Worm (Caenorhabditis elegans) whole organism, young adult: ENCODE data around the gene rip-1.

Source experiments
- B0336.3 ChIP-seq: fragments of 200-800 bp; sonication (Bioruptor generic); IDR thresholded peaks from 2 replicates; pipeline ENCODE4 v1.3.6; 2022; ENCODE audit warnings: missing genetic modification characterization, missing compliant biosample characterization
- D2030.7 ChIP-seq: fragments of 200-800 bp; sonication (Bioruptor generic); IDR thresholded peaks from 2 replicates; pipeline ENCODE4 v1.3.6; 2022; ENCODE audit warnings: missing genetic modification reagents, missing genetic modification characterization, missing compliant biosample characterization
- F23B12.7 ChIP-seq: sonication (generic microtip); optimal IDR thresholded peaks from 2 replicates; lab custom pipeline; 2017; ENCODE audit warnings: missing genetic modification characterization, mild to moderate bottlenecking, missing compliant biosample characterization, antibody characterized with exemption, moderate library complexity; ENCODE audit not compliant: insufficient read depth
- F39B2.1 ChIP-seq: fragments of 200-800 bp; sonication (Bioruptor generic); IDR thresholded peaks from 2 replicates; pipeline ENCODE4 v1.3.6; 2022; ENCODE audit warnings: missing genetic modification reagents, missing genetic modification characterization, missing compliant biosample characterization
- K11D2.4 ChIP-seq: fragments of 200-800 bp; sonication (Bioruptor generic); IDR thresholded peaks from 2 replicates; pipeline ENCODE4 v1.3.6; 2022; ENCODE audit warnings: missing genetic modification reagents, missing genetic modification characterization, missing compliant biosample characterization
- Y53G8AR.9 ChIP-seq: fragments of 200-800 bp; sonication (Bioruptor generic); conservative IDR thresholded peaks from 2 replicates; pipeline ENCODE4 v1.3.6; 2022; ENCODE audit warnings: missing genetic modification reagents, missing genetic modification characterization, missing compliant biosample characterization
- Y67H2A.10 ChIP-seq: fragments of 200-800 bp; sonication (Bioruptor generic); conservative IDR thresholded peaks from 2 replicates; pipeline ENCODE4 v1.3.6; 2022; ENCODE audit warnings: missing genetic modification reagents, missing genetic modification characterization, missing compliant biosample characterization
- Y79H2A.3 ChIP-seq: fragments of 200-800 bp; sonication (Bioruptor generic); conservative IDR thresholded peaks from 2 replicates; pipeline ENCODE4 v1.3.6; 2022; ENCODE audit warnings: missing genetic modification reagents, missing genetic modification characterization, missing compliant biosample characterization
- ZK185.1 ChIP-seq: sonication (generic microtip); optimal IDR thresholded peaks from 2 replicates; lab custom pipeline; 2016; ENCODE audit warnings: mild to moderate bottlenecking, missing genetic modification characterization, missing compliant biosample characterization; ENCODE audit not compliant: poor library complexity, severe bottlenecking
- attf-3 ChIP-seq: fragments of 200-800 bp; sonication (Bioruptor generic); conservative IDR thresholded peaks from 2 replicates; pipeline ENCODE4 v1.3.6; 2022; ENCODE audit warnings: missing genetic modification reagents, missing genetic modification characterization, missing compliant biosample characterization
- cebp-1 ChIP-seq, 2 experiments: fragments of 200-800 bp in 1 of 2; sonication (Bioruptor generic) in 1 of 2; sonication (generic microtip) in 1 of 2; IDR thresholded peaks in 1 of 2; optimal IDR thresholded peaks in 1 of 2; 2 replicates each; pipeline versions ENCODE4 v1.3.6 to Lab custom; 2017 to 2022; ENCODE audit warnings: missing compliant biosample characterization in 2 of 2, missing genetic modification characterization in 2 of 2, mild to moderate bottlenecking in 1 of 2, missing genetic modification reagents in 1 of 2, moderate library complexity in 1 of 2
- cebp-2 ChIP-seq: fragments of 200-800 bp; sonication (Bioruptor generic); IDR thresholded peaks from 2 replicates; pipeline ENCODE4 v1.3.6; 2022; ENCODE audit warnings: missing genetic modification characterization, missing compliant biosample characterization
- ceh-91 ChIP-seq: fragments of 200-800 bp; sonication (Bioruptor generic); IDR thresholded peaks from 2 replicates; pipeline ENCODE4 v1.3.6; 2022; ENCODE audit warnings: missing genetic modification reagents, missing genetic modification characterization, missing compliant biosample characterization
- dox-1 ChIP-seq: fragments of 200-800 bp; sonication (Bioruptor generic); IDR thresholded peaks from 2 replicates; pipeline ENCODE4 v1.3.6; 2022; ENCODE audit warnings: missing genetic modification reagents, missing genetic modification characterization, missing compliant biosample characterization
- dpl-1 ChIP-seq: fragments of 150-350 bp; optimal IDR thresholded peaks from 2 replicates; lab custom pipeline; 2014; ENCODE audit warnings: missing biosample characterization, missing genetic modification reagents, missing genetic modification characterization
- egl-18 ChIP-seq: fragments of 200-800 bp; sonication (Bioruptor generic); IDR thresholded peaks from 2 replicates; pipeline ENCODE4 v1.3.6; 2022; ENCODE audit warnings: missing genetic modification reagents, missing genetic modification characterization, missing compliant biosample characterization
- egrh-3 ChIP-seq: fragments of 200-800 bp; sonication (Bioruptor generic); IDR thresholded peaks from 2 replicates; pipeline ENCODE4 v1.3.6; 2022; ENCODE audit warnings: missing genetic modification reagents, missing genetic modification characterization, missing compliant biosample characterization
- ekl-4 ChIP-seq: fragments of 200-800 bp; sonication (Bioruptor generic); IDR thresholded peaks from 2 replicates; pipeline ENCODE4 v1.3.6; 2022; ENCODE audit warnings: missing genetic modification reagents, missing genetic modification characterization, missing compliant biosample characterization
- fkh-3 ChIP-seq: sonication (generic microtip); optimal IDR thresholded peaks from 2 replicates; lab custom pipeline; 2016; ENCODE audit warnings: mild to moderate bottlenecking, missing genetic modification characterization, missing compliant biosample characterization
- let-526 ChIP-seq: fragments of 200-800 bp; sonication (Bioruptor generic); IDR thresholded peaks from 2 replicates; pipeline ENCODE4 v1.3.6; 2022; ENCODE audit warnings: missing genetic modification reagents, missing genetic modification characterization, missing compliant biosample characterization
- lin-40 ChIP-seq: sonication (generic microtip); optimal IDR thresholded peaks from 2 replicates; lab custom pipeline; 2016; ENCODE audit warnings: missing genetic modification characterization, mild to moderate bottlenecking, missing compliant biosample characterization, missing genotype, missing genetic modification reagents
- lin-54 ChIP-seq: fragments of 200-800 bp; sonication (Bioruptor generic); optimal IDR thresholded peaks from 2 replicates; lab custom pipeline; 2018; ENCODE audit warnings: mild to moderate bottlenecking, missing genetic modification characterization, missing compliant biosample characterization
- lir-1 ChIP-seq: fragments of 200-800 bp; sonication (Bioruptor generic); conservative IDR thresholded peaks from 2 replicates; pipeline ENCODE4 v1.3.6; 2022; ENCODE audit warnings: missing genetic modification reagents, missing genetic modification characterization, missing compliant biosample characterization
- lsl-1 ChIP-seq: fragments of 200-800 bp; sonication (Bioruptor generic); optimal IDR thresholded peaks from 2 replicates; lab custom pipeline; 2018; ENCODE audit warnings: mild to moderate bottlenecking, missing genetic modification characterization, moderate library complexity, missing compliant biosample characterization
- lsy-27 ChIP-seq: sonication (generic microtip); optimal IDR thresholded peaks from 2 replicates; lab custom pipeline; 2017; ENCODE audit warnings: missing genetic modification characterization, mild to moderate bottlenecking, missing compliant biosample characterization, antibody characterized with exemption, missing genotype, borderline replicate concordance; ENCODE audit not compliant: insufficient read depth
- madf-10 ChIP-seq: sonication (generic microtip); optimal IDR thresholded peaks from 2 replicates; lab custom pipeline; 2016; ENCODE audit warnings: mild to moderate bottlenecking, missing genetic modification characterization, missing compliant biosample characterization
- madf-6 ChIP-seq: fragments of 200-800 bp; sonication (Bioruptor generic); IDR thresholded peaks from 2 replicates; pipeline ENCODE4 v1.3.6; 2022; ENCODE audit warnings: missing genetic modification reagents, missing genetic modification characterization, missing compliant biosample characterization
- mcd-1 ChIP-seq: fragments of 200-800 bp; sonication (Bioruptor generic); IDR thresholded peaks from 2 replicates; pipeline ENCODE4 v1.3.6; 2022; ENCODE audit warnings: missing genetic modification reagents, missing genetic modification characterization, missing compliant biosample characterization
- nfya-2 ChIP-seq: fragments of 200-800 bp; sonication (Bioruptor generic); IDR thresholded peaks from 2 replicates; pipeline ENCODE4 v1.3.6; 2022; ENCODE audit warnings: missing genetic modification reagents, missing genetic modification characterization, missing compliant biosample characterization
- pha-4 ChIP-seq: fragments of 150-350 bp; sonication (generic microtip); optimal IDR thresholded peaks from 2 replicates; lab custom pipeline; 2014; ENCODE audit warnings: missing biosample characterization, missing genetic modification reagents, missing genetic modification characterization
- rec-8 ChIP-seq, 2 experiments: sonication (generic microtip); optimal IDR thresholded peaks; 2 replicates each; lab custom pipeline; 2016; ENCODE audit warnings: mild to moderate bottlenecking in 2 of 2, missing genetic modification characterization in 2 of 2, missing genetic modification reagents in 2 of 2, missing genotype in 2 of 2, missing biosample characterization in 1 of 2, missing compliant biosample characterization in 1 of 2, moderate library complexity in 1 of 2
- rpc-1 ChIP-seq, 2 experiments: fragments of 150-350 bp in 1 of 2; sonication (generic microtip) in 1 of 2; optimal IDR thresholded peaks; 2 replicates each; lab custom pipeline; 2014 to 2018; ENCODE audit warnings: missing biosample characterization in 1 of 2, missing genetic modification characterization in 1 of 2, missing genetic modification reagents in 1 of 2, missing genotype in 1 of 2
- sdz-38 ChIP-seq: sonication (generic microtip); optimal IDR thresholded peaks from 2 replicates; lab custom pipeline; 2016; ENCODE audit warnings: missing genotype, missing genetic modification characterization, missing compliant biosample characterization
- tlf-1 ChIP-seq: fragments of 200-800 bp; sonication (Bioruptor generic); optimal IDR thresholded peaks from 2 replicates; lab custom pipeline; 2018; ENCODE audit warnings: mild to moderate bottlenecking, missing genetic modification characterization, missing compliant biosample characterization
- unc-62 ChIP-seq: fragments of 150-350 bp; optimal IDR thresholded peaks from 2 replicates; lab custom pipeline; 2014; ENCODE audit warnings: missing biosample characterization, missing genetic modification reagents, missing genetic modification characterization
- xnd-1 ChIP-seq: sonication (generic microtip); optimal IDR thresholded peaks from 2 replicates; lab custom pipeline; 2016; ENCODE audit warnings: missing genotype, missing genetic modification reagents, missing genetic modification characterization, missing compliant biosample characterization
- zfh-2 ChIP-seq: fragments of 200-800 bp; sonication (Bioruptor generic); conservative IDR thresholded peaks from 2 replicates; pipeline ENCODE4 v1.3.6; 2022; ENCODE audit warnings: missing genetic modification reagents, missing genetic modification characterization, missing compliant biosample characterization
- zim-3 ChIP-seq: sonication (generic microtip); optimal IDR thresholded peaks from 2 replicates; lab custom pipeline; 2017; ENCODE audit warnings: mild to moderate bottlenecking, missing genetic modification characterization, moderate library complexity, missing compliant biosample characterization
- ztf-18 ChIP-seq: sonication (generic microtip); optimal IDR thresholded peaks from 2 replicates; lab custom pipeline; 2016; ENCODE audit warnings: missing genotype, mild to moderate bottlenecking, missing genetic modification characterization, missing compliant biosample characterization

The rip-1 gene

ce11 chrIII:10266824-10267223 is 8.3 kb upstream of the rip-1 start, which contains the start of gene inpp-4B:
Gene inpp-4B, minus strand, starts transcription at chrIII:10266877.
- TF ChIP-seq mcd-1 (GFP tag; lab: Robert Waterston, UW) (peak; percentile 58), ztf-18 (tag; lab: Kevin White, UChicago) (peak; percentile 85), dox-1 (GFP tag; lab: Robert Waterston, UW) (peak; percentile 17; the same call in 1 of the 2 replicates)

- TF ChIP-seq D2030.7 (GFP tag; lab: Robert Waterston, UW) (no peak), K11D2.4 (no peak), ekl-4 (GFP tag; lab: Robert Waterston, UW) (no peak), cebp-2 (GFP tag; lab: Robert Waterston, UW) (no peak), ZK185.1 (no peak), nfya-2 (GFP tag; lab: Robert Waterston, UW) (no peak), B0336.3 (GFP tag; lab: Robert Waterston, UW) (no peak), egl-18 (GFP tag; lab: Robert Waterston, UW) (no peak), F39B2.1 (no peak)
These were observed 3.1 kb upstream of the rip-1 start, which contains the start of gene bbs-5 for ce11 chrIII:10261682-10262081. Gene bbs-5, minus strand, starts transcription at chrIII:10261782.

DNA sequence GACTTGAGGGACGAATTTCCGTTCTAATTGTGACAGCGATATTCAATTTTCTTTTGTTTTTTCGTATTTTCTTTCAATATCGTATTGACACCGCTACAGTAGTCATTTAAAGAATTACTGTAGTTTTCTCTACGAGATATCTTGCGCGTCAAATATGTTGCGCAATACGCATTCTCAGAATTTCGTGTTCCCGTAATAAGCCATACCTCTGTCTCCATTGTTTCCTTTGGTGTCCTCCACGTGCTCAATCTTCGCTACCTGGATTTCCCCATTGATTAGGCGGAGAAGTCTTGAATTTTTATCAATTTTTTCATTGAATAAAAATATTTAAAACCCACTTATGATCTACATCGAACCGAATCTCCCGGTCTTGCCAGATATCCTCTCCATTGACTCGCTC is 2.7 kb upstream of the rip-1 start:
- TF ChIP-seq sdz-38 (tag; lab: Kevin White, UChicago) (no peak), lin-54 (no peak), zim-3 (no peak), lsl-1 (GFP tag; lab: Kevin White, UChicago) (peak; percentile 11)

DNA sequence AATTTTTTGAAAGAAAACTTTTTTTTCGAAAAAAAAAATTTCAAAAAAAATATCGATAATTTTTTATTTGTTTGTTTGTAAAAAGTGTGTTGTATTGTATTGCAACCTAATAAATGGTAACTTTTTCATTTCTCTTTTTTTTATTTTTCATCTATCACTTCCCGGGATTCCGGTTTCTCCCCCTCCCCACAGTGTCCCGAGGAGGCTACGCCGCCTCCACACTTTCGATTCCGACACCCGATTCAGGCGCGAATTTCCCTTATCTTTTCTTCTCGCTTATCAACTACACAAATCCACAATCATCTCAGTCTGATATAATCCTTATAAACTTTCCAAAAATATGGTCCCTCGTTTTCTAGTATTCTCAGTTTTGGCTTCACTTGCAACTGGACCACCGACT is 4.0 kb downstream of the rip-1 start, which contains the start of gene R01H10.4:
Gene R01H10.4, plus strand, starts transcription at position 236 of the 400 bp plus-strand sequence.
- TF ChIP-seq Y53G8AR.9 (GFP tag; lab: Robert Waterston, UW) (no peak), attf-3 (GFP tag; lab: Robert Waterston, UW) (no peak)

ce11 chrIII:10253334-10253733 is 5.2 kb downstream of the rip-1 start:
- TF ChIP-seq F23B12.7 (tag; lab: Kevin White, UChicago), result no peak
- TF ChIP-seq madf-10 (tag; lab: Kevin White, UChicago), result no peak
- peak; percentile 26; the same call in 1 of the 2 replicates for TF ChIP-seq egrh-3 (GFP tag; lab: Robert Waterston, UW)
- TF ChIP-seq Y67H2A.10 (GFP tag; lab: Robert Waterston, UW), result no peak
- peak; percentile 63 for TF ChIP-seq zfh-2
- TF ChIP-seq rec-8 (tag; optimal IDR thresholded peaks at IDR 0.05; lab: Kevin White, UChicago), result no peak
- no peak for TF ChIP-seq B0336.3 (GFP tag; lab: Robert Waterston, UW)
- TF ChIP-seq, all 124 proteins: peak for 2

- TF ChIP-seq pha-4 (tag; lab: Kevin White, UChicago) (no peak), let-526 (no peak), madf-6 (GFP tag; lab: Robert Waterston, UW) (no peak), xnd-1 (tag; lab: Kevin White, UChicago) (no peak), Y79H2A.3 (no peak), cebp-1 (GFP tag; IDR thresholded peaks at IDR 0.05; lab: Robert Waterston, UW) (no peak), cebp-1 (tag; optimal IDR thresholded peaks at IDR 0.05; lab: Kevin White, UChicago) (no peak), lsy-27 (tag; lab: Kevin White, UChicago) (no peak), lin-40 (tag; lab: Kevin White, UChicago) (no peak), rpc-1 (optimal IDR thresholded peaks at IDR 0.05; lab: Kevin White, UChicago) (no peak), rpc-1 (tag; optimal IDR thresholded peaks at IDR 0.05; lab: Kevin White, UChicago) (no peak), ekl-4 (GFP tag; lab: Robert Waterston, UW) (no peak), unc-62 (GFP tag; lab: Kevin White, UChicago) (no peak), ceh-91 (GFP tag; lab: Robert Waterston, UW) (no peak), lir-1 (GFP tag; lab: Robert Waterston, UW) (no peak), dpl-1 (GFP tag; lab: Kevin White, UChicago) (no peak), fkh-3 (tag; lab: Kevin White, UChicago) (no peak), tlf-1 (GFP tag; lab: Kevin White, UChicago) (no peak)
These were observed 7.4 kb downstream of the rip-1 start for ce11 chrIII:10251114-10251513.
